Fruit fly (Drosophila melanogaster): ENCODE data around the gene Mkp.

The Mkp gene

dm6 chr3L:223019-223902 lies 38.9 kb upstream of the Mkp start, which contains the start of the genes pyx and CG33229 (continued):
- TF ChIP-seq mld (GFP tag; IDR thresholded peaks at IDR 0.05; ENCODE audit: partially characterized antibody) (no peak), CG1792 (GFP tag; optimal IDR thresholded peaks at IDR 0.05) (peak; percentile 66), CG4707 (GFP tag; optimal IDR thresholded peaks at IDR 0.05) (no peak), PHDP (tag; optimal IDR thresholded peaks at IDR 0.05) (peak; percentile 75), unpg (GFP tag; optimal IDR thresholded peaks at IDR 0.05) (peak; percentile 74), CG16815 (GFP tag; optimal IDR thresholded peaks at IDR 0.05) (peak; percentile 86), CG1233 (GFP tag; optimal IDR thresholded peaks at IDR 0.05) (peak; percentile 85), sob (GFP tag; IDR thresholded peaks at IDR 0.05) (peak; percentile 86), maf-S (GFP tag; optimal IDR thresholded peaks at IDR 0.05) (peak; percentile 70), CG18764 (GFP tag; optimal IDR thresholded peaks at IDR 0.05) (peak; percentile 77), peb (GFP tag; IDR thresholded peaks at IDR 0.05) (peak; percentile 63), CG31388 (GFP tag; optimal IDR thresholded peaks at IDR 0.05) (peak; percentile 63), CG3065 (GFP tag; optimal IDR thresholded peaks at IDR 0.05) (peak; percentile 44), fu2 (GFP tag; optimal IDR thresholded peaks at IDR 0.05) (peak; percentile 89), CG10959 (GFP tag; IDR thresholded peaks at IDR 0.05) (0 out of 2 replicates have a peak, but pooled peaks have one; percentile 21), CTCF (GFP tag; optimal IDR thresholded peaks at IDR 0.05) (peak; percentile 26), z (GFP tag; IDR thresholded peaks at IDR 0.05) (no peak), CG15073 (GFP tag; optimal IDR thresholded peaks at IDR 0.05) (peak; percentile 51), pan (optimal IDR thresholded peaks at IDR 0.05) (no peak), pan (GFP tag; optimal IDR thresholded peaks at IDR 0.05 in 1 of 2, IDR thresholded peaks at IDR 0.05 in 1 of 2) (peak in 1 of 2 experiments; percentile 70), ro (GFP tag; IDR thresholded peaks at IDR 0.05) (peak; percentile 44; the same call in 1 of the 2 replicates), CG2889 (GFP tag; IDR thresholded peaks at IDR 0.05) (peak; percentile 60; the same call in 2 of the 3 replicates), sqz (GFP tag; optimal IDR thresholded peaks at IDR 0.05) (peak; percentile 24), CG10543 (GFP tag; optimal IDR thresholded peaks at IDR 0.05) (peak; percentile 84), YL-1 (GFP tag; optimal IDR thresholded peaks at IDR 0.05) (no peak), CG2116 (GFP tag; optimal IDR thresholded peaks at IDR 0.05) (peak; percentile 61), CG30403 (GFP tag; optimal IDR thresholded peaks at IDR 0.05) (peak; percentile 95), Oli (tag; optimal IDR thresholded peaks at IDR 0.05) (peak; percentile 87), Mrtf (GFP tag; IDR thresholded peaks at IDR 0.05) (peak; percentile 85), Vsx1 (GFP tag; optimal IDR thresholded peaks at IDR 0.05) (no peak), Lpt (GFP tag; optimal IDR thresholded peaks at IDR 0.05) (no peak), Hmr (GFP tag; optimal IDR thresholded peaks at IDR 0.05) (peak; percentile 80), jigr1 (GFP tag; IDR thresholded peaks at IDR 0.05) (0 out of 3 replicates have a peak, but pooled peaks have one; percentile 40), Sin3A (optimal IDR thresholded peaks at IDR 0.05) (no peak), HLH54F (GFP tag; optimal IDR thresholded peaks at IDR 0.05) (peak; percentile 94), CG18262 (tag; optimal IDR thresholded peaks at IDR 0.05) (peak; percentile 84), gce (GFP tag; IDR thresholded peaks at IDR 0.05) (peak; percentile 60; the same call in 2 of the 3 replicates), CG15514 (GFP tag; optimal IDR thresholded peaks at IDR 0.05) (peak; percentile 65), CG34224 (GFP tag; IDR thresholded peaks at IDR 0.05; ENCODE audit: partially characterized antibody) (no peak), CG9876 (GFP tag; optimal IDR thresholded peaks at IDR 0.05) (peak; percentile 78), pros (GFP tag; optimal IDR thresholded peaks at IDR 0.05) (no peak), dimm (GFP tag; IDR thresholded peaks at IDR 0.05) (peak; percentile 38; the same call in 1 of the 2 replicates), ase (GFP tag; IDR thresholded peaks at IDR 0.05) (peak; percentile 71), wor (GFP tag; IDR thresholded peaks at IDR 0.05) (peak; percentile 68), onecut (GFP tag; IDR thresholded peaks at IDR 0.05) (peak; percentile 49), ssp (GFP tag; IDR thresholded peaks at IDR 0.05) (peak; percentile 80), CG10267 (tag; optimal IDR thresholded peaks at IDR 0.05) (peak; percentile 74), Poxn (GFP tag; IDR thresholded peaks at IDR 0.05) (peak; percentile 40; the same call in 1 of the 2 replicates), prd (optimal IDR thresholded peaks at IDR 0.05) (no peak), prd (GFP tag; IDR thresholded peaks at IDR 0.05) (peak; percentile 83)

Data from whole organism, embryonic.